Fruit fly (Drosophila melanogaster): Measurements from ENCODE around the gene djl.

DNA sequence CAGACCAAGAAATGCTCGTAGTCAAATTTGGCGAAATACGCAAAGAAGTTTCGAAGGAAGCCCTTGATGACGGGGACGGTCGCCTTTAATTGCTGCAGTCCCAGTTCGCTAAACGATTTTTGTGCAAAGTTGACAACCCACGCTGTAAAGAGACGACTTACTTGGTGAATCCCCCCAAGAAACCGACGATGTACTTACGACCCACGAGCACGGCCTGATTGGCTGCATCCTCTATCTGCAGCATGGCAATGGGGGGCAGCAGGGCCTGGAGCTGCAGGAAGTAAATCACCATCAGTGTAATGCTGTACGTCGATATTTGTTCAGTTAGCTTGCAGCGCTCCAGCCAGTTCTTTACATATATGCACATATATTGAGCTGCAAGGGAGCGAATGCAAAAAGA, 23.2 kb downstream of the djl start:
- TF ChIP-seq Eip78C (GFP tag) (no peak), dsx (GFP tag; optimal IDR thresholded peaks at IDR 0.05; ENCODE audit: poor library complexity, severe bottlenecking) (no peak)
